Fruit fly (Drosophila melanogaster): ENCODE measurements around the gene IntS10.

IntS10 gene

DNA sequence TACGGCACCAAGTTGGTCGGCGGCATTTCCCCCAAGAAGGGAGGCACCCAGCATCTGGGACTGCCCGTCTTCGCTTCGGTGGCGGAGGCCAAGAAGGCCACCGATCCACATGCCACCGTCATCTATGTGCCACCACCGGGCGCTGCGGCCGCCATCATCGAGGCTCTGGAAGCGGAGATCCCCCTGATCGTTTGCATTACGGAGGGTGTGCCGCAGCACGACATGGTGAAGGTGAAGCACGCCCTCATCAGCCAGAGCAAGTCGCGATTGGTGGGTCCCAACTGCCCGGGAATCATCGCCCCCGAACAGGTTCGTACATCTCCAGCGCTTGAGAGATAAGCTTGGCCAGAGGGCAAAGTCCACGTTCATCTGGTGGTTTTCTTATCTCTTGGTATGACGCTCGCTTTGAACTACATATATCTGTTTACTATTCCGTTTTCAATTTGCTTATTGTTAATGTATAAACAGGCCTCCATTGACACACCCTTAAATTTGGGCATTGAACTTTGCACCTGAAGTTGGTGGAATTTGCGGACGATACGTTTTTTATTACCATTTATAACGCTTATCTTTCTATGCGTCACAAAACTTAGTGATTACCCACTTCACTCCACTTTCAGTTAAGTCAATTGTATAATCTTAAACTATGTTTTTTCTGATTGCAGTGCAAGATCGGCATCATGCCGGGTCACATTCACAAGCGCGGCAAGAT lies 10.4 kb downstream of the IntS10 start:
- TF ChIP-seq psq (optimal IDR thresholded peaks at IDR 0.05) (no peak), h (optimal IDR thresholded peaks at IDR 0.05) (no peak), ttk (optimal IDR thresholded peaks at IDR 0.05) (no peak), insv (optimal IDR thresholded peaks at IDR 0.05) (no peak), Myc (optimal IDR thresholded peaks at IDR 0.05) (no peak), Sin3A (optimal IDR thresholded peaks at IDR 0.05) (no peak)

DNA sequence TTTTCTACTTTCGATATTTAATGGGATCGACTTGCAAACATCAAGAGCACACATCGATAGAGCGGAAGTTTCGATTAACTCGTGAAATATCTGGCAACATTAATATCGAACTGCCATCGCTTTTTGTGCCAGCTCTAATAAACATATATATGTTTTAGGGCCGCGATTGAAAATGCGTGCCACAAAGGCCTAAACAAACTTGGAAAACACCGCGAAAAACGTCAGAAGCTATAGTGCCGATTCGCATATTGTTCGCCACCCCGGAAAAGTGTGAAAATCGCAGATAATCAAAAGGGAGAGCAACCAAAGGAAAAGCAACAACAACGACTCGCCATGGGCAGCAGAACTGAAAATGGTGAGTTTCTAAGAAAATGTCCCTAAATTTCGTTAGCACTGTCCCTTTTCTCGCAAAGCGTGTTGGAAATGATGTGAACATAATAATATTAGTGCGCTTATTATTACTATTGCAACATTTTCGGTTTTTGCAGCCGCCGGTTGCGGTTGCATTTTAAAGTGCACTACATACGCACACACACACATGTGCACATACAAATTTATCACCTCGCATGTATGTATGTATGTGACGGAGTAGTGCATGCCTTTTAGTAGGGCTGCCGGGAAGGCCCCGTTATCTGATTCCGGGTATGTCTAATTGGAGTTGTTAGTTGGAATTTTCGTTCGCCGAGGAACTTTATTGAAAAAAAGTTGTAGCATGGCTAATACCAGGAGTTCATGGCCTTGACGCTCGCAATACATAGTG lies 12.2 kb downstream of the IntS10 start, which contains the start of gene enc:
Gene enc (plus strand): TSS at position 114 of the 760 bp plus-strand sequence.
- TF ChIP-seq Sin3A (optimal IDR thresholded peaks at IDR 0.05) = no peak
- TF ChIP-seq h (optimal IDR thresholded peaks at IDR 0.05) = no peak

DNA sequence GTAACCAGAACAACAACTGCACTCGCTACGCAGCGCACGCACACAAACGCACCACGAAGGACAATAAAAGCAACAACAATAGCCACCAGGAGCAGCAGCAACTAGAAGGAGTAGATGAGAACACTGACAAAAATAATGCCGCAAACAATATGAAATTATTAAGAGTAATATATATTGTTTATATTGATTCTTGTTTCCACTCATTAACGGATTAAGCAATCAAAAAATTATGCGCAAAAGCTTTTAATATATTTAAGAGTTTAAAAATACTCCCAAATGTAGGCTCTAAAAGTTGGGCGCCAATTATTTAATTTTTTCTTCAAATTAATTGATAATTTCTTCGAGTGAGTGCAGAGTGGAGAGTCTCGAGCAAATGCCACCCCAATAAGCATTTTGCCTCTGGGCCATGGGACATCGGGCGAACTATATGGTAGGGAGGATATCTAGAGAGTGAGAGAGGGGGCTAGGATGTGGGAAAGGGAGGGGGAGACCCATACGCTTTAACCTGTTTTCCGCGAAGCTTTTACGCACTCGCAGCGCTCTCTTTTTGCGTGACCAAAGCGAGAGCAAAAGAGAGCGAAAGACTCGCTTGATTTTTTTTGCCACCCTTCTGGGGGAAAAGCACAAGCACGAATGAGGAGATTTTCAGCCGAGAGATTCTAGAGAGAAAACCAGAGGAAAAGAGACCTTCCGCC lies 18.4 kb downstream of the IntS10 start, which contains the start of gene Rdh:
Gene Rdh (plus strand): TSS at position 660 of the 695 bp plus-strand sequence.
- TF ChIP-seq psq (optimal IDR thresholded peaks at IDR 0.05) (no peak), h (optimal IDR thresholded peaks at IDR 0.05) (no peak), insv (optimal IDR thresholded peaks at IDR 0.05) (no peak), Myc (optimal IDR thresholded peaks at IDR 0.05) (no peak), ttk (optimal IDR thresholded peaks at IDR 0.05) (no peak), Sin3A (optimal IDR thresholded peaks at IDR 0.05) (no peak)

DNA sequence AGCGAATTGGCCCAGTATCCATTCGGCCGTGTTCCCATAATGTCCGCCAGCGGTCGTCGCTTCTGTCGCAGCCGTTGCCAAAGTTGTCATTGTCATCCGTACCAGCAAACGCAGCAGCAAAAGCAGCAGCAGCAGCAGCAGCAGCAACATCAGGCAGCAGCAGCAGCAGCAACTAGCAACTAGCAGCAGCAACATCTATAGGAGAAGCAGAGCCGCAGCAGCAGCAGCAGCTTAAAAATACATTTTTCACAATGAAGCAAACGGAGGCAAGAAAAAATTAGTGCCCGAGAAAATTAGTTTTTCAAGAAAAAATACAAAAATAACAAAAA lies 18.9 kb downstream of the IntS10 start:
- TF ChIP-seq Myc (optimal IDR thresholded peaks at IDR 0.05) = no peak
- TF ChIP-seq insv (optimal IDR thresholded peaks at IDR 0.05) = no peak
- no peak for TF ChIP-seq h (optimal IDR thresholded peaks at IDR 0.05)
- no peak for TF ChIP-seq Sin3A (optimal IDR thresholded peaks at IDR 0.05)
- TF ChIP-seq psq (optimal IDR thresholded peaks at IDR 0.05) = no peak

DNA sequence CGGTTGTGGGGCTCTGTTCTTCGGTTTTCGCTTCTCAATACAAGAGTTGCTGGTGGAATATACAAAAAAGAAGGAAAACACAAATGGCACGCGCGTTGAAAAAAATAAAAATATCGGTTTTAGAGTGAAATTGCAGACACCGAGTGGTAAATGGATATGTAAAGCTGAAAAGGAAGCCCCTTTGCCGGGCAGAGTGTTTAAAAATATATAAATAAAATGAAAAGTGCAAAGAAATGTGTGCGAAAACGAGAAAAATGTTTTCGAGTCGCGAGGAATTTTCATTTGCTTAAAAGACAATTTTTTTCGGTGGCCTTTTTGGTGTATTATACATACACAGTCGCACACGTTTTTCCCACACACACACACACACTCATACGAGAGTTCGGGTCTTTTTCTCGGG lies 19.4 kb downstream of the IntS10 start:
- no peak for TF ChIP-seq Myc (optimal IDR thresholded peaks at IDR 0.05)
- no peak for TF ChIP-seq psq (optimal IDR thresholded peaks at IDR 0.05)
- TF ChIP-seq ttk (optimal IDR thresholded peaks at IDR 0.05) = no peak
- TF ChIP-seq insv (optimal IDR thresholded peaks at IDR 0.05) = no peak
- no peak for TF ChIP-seq h (optimal IDR thresholded peaks at IDR 0.05)
- TF ChIP-seq Sin3A (optimal IDR thresholded peaks at IDR 0.05) = no peak

DNA sequence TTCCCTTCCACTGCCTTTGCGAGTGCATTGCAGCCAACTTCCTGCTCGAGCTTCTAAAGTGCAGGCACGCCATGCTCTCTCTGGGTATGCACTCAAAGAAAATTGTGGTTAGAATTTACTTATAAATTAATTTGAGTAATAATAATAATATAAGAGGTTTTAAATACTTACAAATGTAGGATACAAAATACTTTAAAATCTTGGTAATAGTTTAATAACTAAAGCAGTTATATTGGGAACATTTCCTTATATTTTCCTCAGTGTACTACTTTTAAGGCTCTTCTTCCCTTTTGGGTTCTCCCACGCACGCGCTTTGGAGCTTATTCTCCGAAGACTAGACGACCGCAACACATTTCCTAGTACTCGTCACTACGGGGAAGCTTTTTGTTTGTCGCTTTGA lies 20.0 kb downstream of the IntS10 start:
- TF ChIP-seq ttk (optimal IDR thresholded peaks at IDR 0.05) (no peak), insv (optimal IDR thresholded peaks at IDR 0.05) (no peak), Myc (optimal IDR thresholded peaks at IDR 0.05) (no peak), Sin3A (optimal IDR thresholded peaks at IDR 0.05) (no peak), psq (optimal IDR thresholded peaks at IDR 0.05) (no peak)

DNA sequence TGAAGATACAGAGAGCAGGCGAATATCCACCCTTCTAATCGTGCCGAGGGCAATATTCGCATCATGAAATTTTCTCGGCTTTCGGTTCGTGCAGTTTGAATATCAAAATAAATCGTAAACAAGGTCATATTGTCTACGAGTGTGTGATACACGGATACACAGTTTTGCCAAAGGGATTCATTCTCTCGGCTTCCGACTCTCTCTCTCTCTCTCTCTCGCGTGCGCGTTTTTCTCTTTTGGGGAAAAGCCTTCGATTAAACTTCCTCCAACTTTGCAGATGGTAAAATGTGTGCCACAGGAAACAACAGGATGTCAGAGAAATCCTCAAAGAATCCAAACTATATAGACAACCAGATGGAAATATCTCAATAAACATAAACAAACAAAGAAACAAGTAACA lies 21.6 kb downstream of the IntS10 start:
- no peak for TF ChIP-seq Myc (optimal IDR thresholded peaks at IDR 0.05)
- no peak for TF ChIP-seq ttk (optimal IDR thresholded peaks at IDR 0.05)
- no peak for TF ChIP-seq insv (optimal IDR thresholded peaks at IDR 0.05)
- no peak for TF ChIP-seq h (optimal IDR thresholded peaks at IDR 0.05)
- TF ChIP-seq Sin3A (optimal IDR thresholded peaks at IDR 0.05) = no peak
- no peak for TF ChIP-seq psq (optimal IDR thresholded peaks at IDR 0.05)

DNA sequence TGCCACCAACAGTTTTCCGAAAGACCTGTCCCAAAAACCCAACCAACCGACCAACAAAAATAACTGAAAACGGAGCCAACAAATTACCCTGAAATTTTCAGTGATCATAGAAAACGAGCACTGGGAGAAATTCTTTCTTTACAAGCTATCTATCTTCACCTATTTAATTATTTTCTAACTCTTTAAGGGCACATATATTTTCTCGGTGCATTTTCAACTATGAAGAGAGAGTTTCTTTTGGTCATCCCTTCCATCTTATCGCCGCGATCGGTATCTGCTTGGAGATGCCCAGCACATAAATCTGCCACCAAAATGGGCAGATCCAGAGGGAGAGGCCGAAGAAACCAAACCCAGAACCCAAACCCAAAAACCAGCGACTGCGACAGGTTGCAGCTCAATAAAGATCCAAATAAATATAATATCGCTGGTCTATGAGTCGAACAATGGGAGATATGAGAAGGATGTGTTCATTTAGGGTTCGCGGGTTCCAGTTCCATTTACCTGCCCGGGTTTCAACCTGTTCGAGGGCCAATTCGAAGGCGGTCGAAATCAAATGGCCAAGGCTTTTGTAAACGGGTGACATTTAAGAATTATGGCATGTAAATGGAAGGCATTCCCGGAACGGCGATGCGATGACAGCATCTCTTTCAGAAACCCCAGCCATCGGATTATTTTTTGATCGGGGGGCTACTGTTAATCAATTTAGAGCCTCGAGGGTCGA lies 36.6 kb downstream of the IntS10 start:
- TF ChIP-seq Sin3A (optimal IDR thresholded peaks at IDR 0.05) = no peak
- no peak for TF ChIP-seq ttk (optimal IDR thresholded peaks at IDR 0.05)
- no peak for TF ChIP-seq Myc (optimal IDR thresholded peaks at IDR 0.05)
- TF ChIP-seq psq (optimal IDR thresholded peaks at IDR 0.05) = no peak
- no peak for TF ChIP-seq insv (optimal IDR thresholded peaks at IDR 0.05)
- no peak for TF ChIP-seq h (optimal IDR thresholded peaks at IDR 0.05)

DNA sequence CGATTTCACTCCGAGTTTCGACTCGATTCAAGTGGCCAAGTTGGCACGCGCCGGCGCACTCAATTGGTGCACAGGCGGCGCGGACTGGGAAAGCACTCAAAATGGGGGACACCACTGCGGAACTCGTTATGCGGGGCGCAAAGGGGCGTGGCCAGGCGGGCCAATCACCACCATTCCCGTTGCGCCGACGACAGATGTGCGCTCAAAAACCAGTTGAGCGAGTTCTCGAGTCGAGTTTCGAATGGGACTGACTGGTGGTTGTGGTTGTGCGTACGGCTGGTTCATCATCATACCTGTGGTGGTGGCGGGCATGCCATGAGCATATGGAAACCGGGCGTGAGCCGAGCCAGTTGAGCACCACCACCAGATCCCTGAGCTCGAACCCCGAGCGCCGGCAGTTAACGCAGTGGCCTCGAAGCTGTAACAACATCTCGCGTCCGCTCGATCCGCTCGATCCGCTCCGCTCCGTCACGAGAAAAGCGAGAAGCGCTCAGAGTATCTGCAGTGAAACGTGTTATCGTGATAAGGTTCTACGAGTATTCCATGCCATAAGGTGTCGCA lies 39.4 kb downstream of the IntS10 start, which contains the start of gene Awh:
Gene Awh (plus strand): TSS at position 392 of the 561 bp plus-strand sequence.
- TF ChIP-seq psq (optimal IDR thresholded peaks at IDR 0.05) (no peak), ttk (optimal IDR thresholded peaks at IDR 0.05) (no peak), h (optimal IDR thresholded peaks at IDR 0.05) (no peak), Myc (optimal IDR thresholded peaks at IDR 0.05) (no peak), Sin3A (optimal IDR thresholded peaks at IDR 0.05) (no peak), insv (optimal IDR thresholded peaks at IDR 0.05) (no peak)

DNA sequence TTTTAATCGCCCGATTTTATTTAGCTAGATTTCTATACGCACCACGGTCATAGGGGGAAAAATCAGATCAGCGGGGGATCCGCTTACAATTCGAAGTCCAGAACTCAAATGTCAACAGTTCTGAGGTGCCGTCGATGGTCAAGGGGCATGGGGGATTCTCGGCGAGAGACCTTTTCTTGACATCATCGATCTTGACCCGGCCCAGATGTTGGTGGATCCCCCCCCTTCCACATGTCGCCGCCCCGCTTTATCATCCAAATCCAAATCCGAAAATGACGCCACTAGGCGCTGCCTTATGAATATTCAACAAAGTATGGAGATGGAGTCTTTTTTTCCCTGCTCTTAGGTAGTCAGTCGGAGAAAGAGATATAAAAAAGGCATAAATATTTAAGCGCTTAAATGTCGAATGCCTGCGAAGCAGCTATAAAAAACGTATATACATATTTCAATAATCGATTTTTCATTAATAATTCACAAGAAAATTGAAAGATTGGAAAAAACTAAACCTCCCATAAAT lies 41.4 kb downstream of the IntS10 start:
- TF ChIP-seq psq (optimal IDR thresholded peaks at IDR 0.05) (no peak), Myc (optimal IDR thresholded peaks at IDR 0.05) (no peak), Sin3A (optimal IDR thresholded peaks at IDR 0.05) (no peak), h (optimal IDR thresholded peaks at IDR 0.05) (no peak), ttk (optimal IDR thresholded peaks at IDR 0.05) (no peak), insv (optimal IDR thresholded peaks at IDR 0.05) (no peak)

DNA sequence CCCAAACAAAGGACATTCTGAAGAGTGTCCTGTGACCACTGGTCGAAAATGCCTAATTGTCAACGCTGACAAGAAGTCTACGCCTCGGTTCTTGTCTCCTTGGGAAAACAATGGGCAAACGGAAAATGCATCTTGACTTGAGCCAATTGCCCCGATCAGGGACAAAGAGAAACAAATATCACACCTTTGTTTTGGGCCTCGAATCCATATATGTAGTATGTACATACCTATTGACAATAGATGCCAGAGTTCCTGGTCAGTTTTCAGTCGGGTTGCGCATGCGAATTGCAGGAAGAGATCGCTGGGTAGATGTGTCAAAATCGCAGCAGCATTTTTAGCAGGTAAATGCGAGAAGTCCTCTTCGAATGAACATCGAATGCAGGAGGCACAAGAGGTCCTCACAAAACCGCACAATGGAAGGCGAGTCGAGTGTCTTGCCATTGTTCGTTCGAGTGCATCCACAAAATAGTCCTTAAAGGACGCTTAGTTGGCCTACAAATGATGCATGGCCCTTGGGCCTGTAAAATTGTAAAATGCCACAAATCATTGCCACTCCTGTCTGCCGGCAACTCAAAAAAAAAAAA lies 42.3 kb downstream of the IntS10 start:
- TF ChIP-seq Sin3A (optimal IDR thresholded peaks at IDR 0.05) = no peak
- no peak for TF ChIP-seq psq (optimal IDR thresholded peaks at IDR 0.05)
- no peak for TF ChIP-seq Myc (optimal IDR thresholded peaks at IDR 0.05)
- TF ChIP-seq insv (optimal IDR thresholded peaks at IDR 0.05) = no peak
- no peak for TF ChIP-seq h (optimal IDR thresholded peaks at IDR 0.05)
- TF ChIP-seq ttk (optimal IDR thresholded peaks at IDR 0.05) = no peak

Data from Kc167 (cell line).